Worm (Caenorhabditis elegans) whole organism, L1 larva: ENCODE results near the gene F42G4.7.

Experiments used
- Y116A8C.19 ChIP-seq: sonication (generic microtip); optimal IDR thresholded peaks from 2 replicates; lab custom pipeline; 2016; ENCODE audit warnings: missing compliant biosample characterization, missing genetic modification characterization, borderline replicate concordance
- aha-1 ChIP-seq: fragments of 150-350 bp; optimal IDR thresholded peaks from 2 replicates; lab custom pipeline; 2014; ENCODE audit warnings: missing biosample characterization, missing genetic modification characterization
- ama-1 ChIP-seq: fragments of 150-350 bp; optimal IDR thresholded peaks from 2 replicates; lab custom pipeline; 2014
- blmp-1 ChIP-seq: fragments of 150-350 bp; optimal IDR thresholded peaks from 2 replicates; lab custom pipeline; 2014; ENCODE audit warnings: missing biosample characterization, missing genetic modification characterization
- ceh-8 ChIP-seq: fragments of 200-800 bp; sonication (Bioruptor generic); optimal IDR thresholded peaks from 2 replicates; lab custom pipeline; 2018; ENCODE audit warnings: mild to moderate bottlenecking, missing genetic modification characterization, moderate library complexity, missing compliant biosample characterization
- ceh-82 ChIP-seq, 3 experiments: fragments of 150-350 bp in 1 of 3; sonication (generic microtip) in 2 of 3; optimal IDR thresholded peaks; 2 replicates each; lab custom pipeline; 2014 to 2017; ENCODE audit warnings: missing biosample characterization in 3 of 3, missing genetic modification characterization in 3 of 3
- dpl-1 ChIP-seq, 3 experiments: fragments of 150-350 bp in 2 of 3; sonication (generic microtip) in 1 of 3; optimal IDR thresholded peaks; 2 replicates each; lab custom pipeline; 2014 to 2017; ENCODE audit warnings: missing biosample characterization in 3 of 3, missing genetic modification characterization in 3 of 3, missing genetic modification reagents in 3 of 3
- dsc-1 ChIP-seq: sonication (generic microtip); optimal IDR thresholded peaks from 2 replicates; lab custom pipeline; 2016; ENCODE audit warnings: mild to moderate bottlenecking, missing genetic modification characterization, missing compliant biosample characterization
- efl-1 ChIP-seq, 4 experiments: fragments of 150-350 bp; optimal IDR thresholded peaks in 3 of 4; peaks in 1 of 4; 1 replicate in 1 of 4; 2 replicates in 3 of 4; lab custom pipeline; 2014; ENCODE audit warnings: missing biosample characterization in 2 of 4, missing genetic modification characterization in 2 of 4, missing genetic modification reagents in 2 of 4
- elt-3 ChIP-seq, 6 experiments: fragments of 150-350 bp in 1 of 6; sonication (generic microtip); optimal IDR thresholded peaks; 2 replicates each; lab custom pipeline; 2017 to 2018; ENCODE audit warnings: missing biosample characterization in 6 of 6, missing genetic modification characterization in 6 of 6, inconsistent platforms in 1 of 6
- ets-5 ChIP-seq: fragments of 200-800 bp; sonication (Bioruptor generic); IDR thresholded peaks from 2 replicates; pipeline ENCODE4 v1.3.6; 2022; ENCODE audit warnings: missing genetic modification characterization, missing compliant biosample characterization
- fkh-4 ChIP-seq: sonication (generic microtip); optimal IDR thresholded peaks from 2 replicates; lab custom pipeline; 2016; ENCODE audit warnings: missing compliant biosample characterization, missing genetic modification characterization, borderline replicate concordance
- fkh-8 ChIP-seq: sonication (generic microtip); optimal IDR thresholded peaks from 2 replicates; lab custom pipeline; 2016; ENCODE audit warnings: mild to moderate bottlenecking, missing genetic modification characterization, missing compliant biosample characterization
- grh-1 ChIP-seq: fragments of 200-800 bp; sonication (Bioruptor generic); IDR thresholded peaks from 2 replicates; pipeline ENCODE4 v1.3.6; 2022; ENCODE audit warnings: missing genetic modification reagents, missing genetic modification characterization, missing compliant biosample characterization
- jun-1 ChIP-seq: fragments of 150-350 bp; optimal IDR thresholded peaks from 2 replicates; lab custom pipeline; 2014; ENCODE audit warnings: missing biosample characterization, missing genetic modification reagents, missing genetic modification characterization
- lin-13 ChIP-seq: fragments of 150-350 bp; optimal IDR thresholded peaks from 2 replicates; lab custom pipeline; 2014; ENCODE audit warnings: missing biosample characterization, missing genetic modification reagents, missing genetic modification characterization
- lin-14 ChIP-seq: fragments of 200-800 bp; sonication (Bioruptor generic); optimal IDR thresholded peaks from 2 replicates; lab custom pipeline; 2018; ENCODE audit warnings: mild to moderate bottlenecking, missing genetic modification characterization, moderate library complexity, missing compliant biosample characterization
- lin-15B ChIP-seq: fragments of 150-350 bp; sonication (generic microtip); optimal IDR thresholded peaks from 3 replicates; lab custom pipeline; 2014; ENCODE audit warnings: missing biosample characterization, missing genetic modification characterization
- lin-35 ChIP-seq, 2 experiments: fragments of 150-350 bp; optimal IDR thresholded peaks; 2 replicates each; lab custom pipeline; 2014; ENCODE audit warnings: missing biosample characterization in 2 of 2, missing genetic modification characterization in 2 of 2, missing genetic modification reagents in 2 of 2
- lin-39 ChIP-seq: fragments of 150-350 bp; optimal IDR thresholded peaks from 2 replicates; lab custom pipeline; 2014; ENCODE audit warnings: missing biosample characterization, missing genetic modification reagents, missing genetic modification characterization
- lsy-2 ChIP-seq, 2 experiments: fragments of 150-350 bp; optimal IDR thresholded peaks; 2 replicates each; lab custom pipeline; 2014; ENCODE audit warnings: missing biosample characterization in 2 of 2, missing genetic modification characterization in 2 of 2
- mdl-1 ChIP-seq, 2 experiments: fragments of 150-350 bp; optimal IDR thresholded peaks; 2 replicates each; lab custom pipeline; 2014 to 2017; ENCODE audit warnings: missing biosample characterization in 2 of 2, missing genetic modification characterization in 2 of 2, inconsistent platforms in 1 of 2
- mef-2 ChIP-seq: fragments of 150-350 bp; optimal IDR thresholded peaks from 2 replicates; lab custom pipeline; 2014; ENCODE audit warnings: missing biosample characterization, missing genetic modification characterization
- mep-1 ChIP-seq: fragments of 150-350 bp; optimal IDR thresholded peaks from 2 replicates; lab custom pipeline; 2014; ENCODE audit warnings: missing biosample characterization, missing genetic modification characterization
- nhr-11 ChIP-seq: fragments of 150-350 bp; optimal IDR thresholded peaks from 2 replicates; lab custom pipeline; 2014; ENCODE audit warnings: missing biosample characterization, missing genetic modification characterization
- nhr-19 ChIP-seq: fragments of 200-800 bp; sonication (Bioruptor generic); conservative IDR thresholded peaks from 2 replicates; pipeline ENCODE4 v1.3.6; 2022; ENCODE audit warnings: missing genetic modification characterization, missing compliant biosample characterization
- nhr-20 ChIP-seq: sonication (generic microtip); optimal IDR thresholded peaks from 2 replicates; lab custom pipeline; 2016; ENCODE audit warnings: mild to moderate bottlenecking, missing genetic modification characterization, missing compliant biosample characterization
- nhr-71 ChIP-seq: sonication (generic microtip); optimal IDR thresholded peaks from 2 replicates; lab custom pipeline; 2016; ENCODE audit warnings: mild to moderate bottlenecking, missing genetic modification characterization, moderate library complexity, missing compliant biosample characterization
- nhr-85 ChIP-seq: sonication (generic microtip); peaks from one replicate; lab custom pipeline; 2016; ENCODE audit warnings: missing genetic modification characterization, inconsistent platforms, missing compliant biosample characterization
- nhr-90 ChIP-seq: sonication (generic microtip); optimal IDR thresholded peaks from 2 replicates; lab custom pipeline; 2016; ENCODE audit warnings: mild to moderate bottlenecking, missing genetic modification characterization, missing compliant biosample characterization; ENCODE audit not compliant: poor library complexity
- pag-3 ChIP-seq: sonication (generic microtip); optimal IDR thresholded peaks from 2 replicates; lab custom pipeline; 2017; ENCODE audit warnings: missing genetic modification characterization, mild to moderate bottlenecking, missing compliant biosample characterization, antibody characterized with exemption, borderline replicate concordance; ENCODE audit not compliant: insufficient read depth
- rnt-1 ChIP-seq: sonication (generic microtip); optimal IDR thresholded peaks from 2 replicates; lab custom pipeline; 2016; ENCODE audit warnings: mild to moderate bottlenecking, missing genetic modification characterization, moderate library complexity, missing compliant biosample characterization
- snu-23 ChIP-seq: sonication (generic microtip); optimal IDR thresholded peaks from 2 replicates; lab custom pipeline; 2016; ENCODE audit warnings: missing genetic modification characterization, missing compliant biosample characterization
- sox-4 ChIP-seq: sonication (generic microtip); optimal IDR thresholded peaks from 2 replicates; lab custom pipeline; 2016; ENCODE audit warnings: missing genetic modification characterization, missing compliant biosample characterization
- tbx-2 ChIP-seq: sonication (generic microtip); optimal IDR thresholded peaks from 2 replicates; lab custom pipeline; 2016; ENCODE audit warnings: missing genetic modification characterization, missing compliant biosample characterization
- tlp-1 ChIP-seq: fragments of 150-350 bp; optimal IDR thresholded peaks from 2 replicates; lab custom pipeline; 2014; ENCODE audit warnings: missing biosample characterization, missing genetic modification characterization
- unc-130 ChIP-seq: fragments of 150-350 bp; optimal IDR thresholded peaks from 2 replicates; lab custom pipeline; 2017; ENCODE audit warnings: missing biosample characterization, missing genetic modification characterization, inconsistent platforms
- unc-98 ChIP-seq: fragments of 200-800 bp; sonication (Bioruptor generic); IDR thresholded peaks from 2 replicates; pipeline ENCODE4 v1.3.6; 2022; ENCODE audit warnings: missing genetic modification characterization, missing compliant biosample characterization
- vab-15 ChIP-seq: sonication (generic microtip); optimal IDR thresholded peaks from 2 replicates; lab custom pipeline; 2017; ENCODE audit warnings: missing genotype, mild to moderate bottlenecking, missing genetic modification characterization, missing compliant biosample characterization
- zip-4 ChIP-seq: fragments of 200-800 bp; sonication (Bioruptor generic); optimal IDR thresholded peaks from 2 replicates; lab custom pipeline; 2018; ENCODE audit warnings: mild to moderate bottlenecking, missing genetic modification characterization, moderate library complexity, missing compliant biosample characterization
- ztf-4 ChIP-seq: fragments of 150-350 bp; optimal IDR thresholded peaks from 2 replicates; lab custom pipeline; 2014; ENCODE audit warnings: missing biosample characterization, missing genetic modification characterization

The F42G4.7 gene

DNA sequence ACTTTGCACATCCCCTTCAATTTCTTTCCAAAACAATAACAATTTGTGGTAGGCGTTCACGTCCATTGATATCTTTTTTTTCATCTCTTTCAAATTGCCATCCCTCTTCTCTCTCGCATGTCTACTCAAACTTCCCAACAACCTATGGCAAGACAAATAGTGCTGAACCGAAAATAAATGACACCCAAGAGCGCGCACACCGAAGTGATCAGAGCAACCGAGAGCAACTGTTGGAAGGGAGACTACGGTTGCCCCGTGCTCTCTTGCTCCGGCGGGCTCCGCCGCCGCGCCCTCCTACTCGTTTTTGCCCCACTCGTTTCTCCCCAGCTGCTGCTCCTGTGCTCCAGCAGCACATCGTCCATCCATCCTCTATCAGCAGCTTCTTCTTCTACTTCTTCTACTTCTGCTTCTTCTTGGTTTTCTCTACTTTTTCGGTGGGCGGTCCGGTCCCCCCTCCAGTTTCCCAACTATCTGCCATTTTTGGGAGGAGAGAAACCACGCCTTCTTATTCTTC, 19.7 kb upstream of the F42G4.7 start:
- TF ChIP-seq efl-1 (optimal IDR thresholded peaks at IDR 0.05; lab: Kevin White, UChicago) = no peak
- TF ChIP-seq efl-1 (GFP tag; optimal IDR thresholded peaks at IDR 0.05 in 1 of 2; lab: Kevin White, UChicago) = no peak
- no peak for TF ChIP-seq jun-1 (tag; lab: Kevin White, UChicago)
- TF ChIP-seq ceh-8 = peak; percentile 11
- TF ChIP-seq dpl-1 (GFP tag; optimal IDR thresholded peaks at IDR 0.05; lab: Kevin White, UChicago) = no peak
- TF ChIP-seq ama-1 (lab: Kevin White, UChicago) = no peak
- no peak for TF ChIP-seq lin-39 (tag; lab: Kevin White, UChicago)
- no peak for TF ChIP-seq zip-4
- no peak for TF ChIP-seq fkh-4 (tag; lab: Kevin White, UChicago)
- TF ChIP-seq rnt-1 (tag; lab: Kevin White, UChicago) = peak; percentile 48
- peak; percentile 53 for TF ChIP-seq nhr-71
- TF ChIP-seq tlp-1 (tag; lab: Kevin White, UChicago) = no peak
- TF ChIP-seq nhr-19 (GFP tag; lab: Robert Waterston, UW) = peak; percentile 16; the same call in 1 of the 2 replicates
- no peak for TF ChIP-seq lin-15B
- TF ChIP-seq mep-1 (tag; lab: Kevin White, UChicago) = no peak
- no peak for TF ChIP-seq grh-1
- peak; percentile 39 for TF ChIP-seq dsc-1 (tag; lab: Kevin White, UChicago)
- no peak for TF ChIP-seq lin-35 (GFP tag; optimal IDR thresholded peaks at IDR 0.05; lab: Kevin White, UChicago)
- TF ChIP-seq nhr-20 (tag; lab: Kevin White, UChicago) = peak; percentile 14
- peak; percentile 11 for TF ChIP-seq mef-2
- TF ChIP-seq aha-1 (tag; lab: Kevin White, UChicago) = no peak
- TF ChIP-seq fkh-8 (tag; lab: Kevin White, UChicago) = no peak
- TF ChIP-seq ztf-4 (tag; lab: Kevin White, UChicago) = no peak
- TF ChIP-seq nhr-85 (tag; lab: Kevin White, UChicago) = no peak
- TF ChIP-seq snu-23 (GFP tag; lab: Kevin White, UChicago) = peak; percentile 20
- TF ChIP-seq unc-98 = no peak
- peak in 1 of 3 experiments; percentile 15 for TF ChIP-seq ceh-82 (tag; optimal IDR thresholded peaks at IDR 0.05; lab: Kevin White, UChicago)
- TF ChIP-seq nhr-11 (tag; lab: Kevin White, UChicago) = no peak
- TF ChIP-seq nhr-90 (tag; lab: Kevin White, UChicago) = no peak
- TF ChIP-seq tbx-2 (tag; lab: Kevin White, UChicago) = peak; percentile 4
- no peak for TF ChIP-seq ets-5 (GFP tag; lab: Robert Waterston, UW)
- peak; percentile 69 for TF ChIP-seq lin-14 (GFP tag; lab: Kevin White, UChicago)
- TF ChIP-seq lin-13 (GFP tag; lab: Kevin White, UChicago) = no peak
- TF ChIP-seq lsy-2 (tag; optimal IDR thresholded peaks at IDR 0.05; lab: Kevin White, UChicago) = peak in 1 of 2 experiments; percentile 29
- TF ChIP-seq elt-3 (tag; optimal IDR thresholded peaks at IDR 0.05; lab: Kevin White, UChicago) = no peak
- TF ChIP-seq pag-3 = no peak
- TF ChIP-seq mdl-1 (tag; optimal IDR thresholded peaks at IDR 0.05; lab: Kevin White, UChicago) = no peak

DNA sequence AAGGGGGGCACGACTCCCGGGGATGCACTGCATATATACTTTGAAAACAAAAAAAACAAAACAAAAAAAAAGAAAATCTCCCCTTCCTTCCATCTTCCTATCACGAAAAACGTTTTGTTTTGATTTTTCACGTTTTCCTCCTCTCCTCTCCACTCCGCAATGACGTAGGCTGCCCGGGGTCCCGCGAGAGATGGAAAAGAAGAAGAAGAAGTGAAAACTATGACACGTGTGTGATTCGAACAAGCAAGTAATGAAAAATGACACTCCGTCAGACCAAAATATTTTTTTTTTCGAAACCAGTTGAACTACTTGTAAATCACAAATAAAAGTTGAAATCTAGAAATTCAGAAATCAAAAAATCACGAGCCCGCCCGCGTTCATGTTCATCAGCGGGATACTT, 18.2 kb upstream of the F42G4.7 start:
- TF ChIP-seq mdl-1 (tag; optimal IDR thresholded peaks at IDR 0.05; lab: Kevin White, UChicago) (peak in 1 of 2 experiments; percentile 10), lin-39 (tag; lab: Kevin White, UChicago) (peak; percentile 45), lin-14 (GFP tag; lab: Kevin White, UChicago) (peak; percentile 82), efl-1 (optimal IDR thresholded peaks at IDR 0.05; lab: Kevin White, UChicago) (peak in 1 of 2 experiments; percentile 15), efl-1 (GFP tag; optimal IDR thresholded peaks at IDR 0.05 in 1 of 2; lab: Kevin White, UChicago) (peak in 1 of 2 experiments; percentile 80), Y116A8C.19 (tag; lab: Kevin White, UChicago) (no peak), nhr-19 (GFP tag; lab: Robert Waterston, UW) (0 out of 2 replicates have a peak, but pooled peaks have one; percentile 13), blmp-1 (tag; lab: Kevin White, UChicago) (peak; percentile 84), dpl-1 (GFP tag; optimal IDR thresholded peaks at IDR 0.05; lab: Kevin White, UChicago) (peak in 2 of 3 experiments; percentile 10 to 22), nhr-11 (tag; lab: Kevin White, UChicago) (no peak), vab-15 (tag; lab: Kevin White, UChicago) (peak; percentile 9), snu-23 (GFP tag; lab: Kevin White, UChicago) (peak; percentile 47), nhr-71 (peak; percentile 70), rnt-1 (tag; lab: Kevin White, UChicago) (peak; percentile 56), pag-3 (no peak), lsy-2 (tag; optimal IDR thresholded peaks at IDR 0.05; lab: Kevin White, UChicago) (peak; percentile 17 to 44), sox-4 (tag; lab: Kevin White, UChicago) (no peak), nhr-20 (tag; lab: Kevin White, UChicago) (peak; percentile 4), unc-130 (tag; lab: Kevin White, UChicago) (peak; percentile 43), lin-13 (GFP tag; lab: Kevin White, UChicago) (no peak), elt-3 (tag; optimal IDR thresholded peaks at IDR 0.05; lab: Kevin White, UChicago) (peak in 1 of 6 experiments; percentile 5)
- TF ChIP-seq, all 84 proteins: peak for 15
